Worm (Caenorhabditis elegans) whole organism, L4 larva: ENCODE data around the gene fbxb-112.

Experiments used
- F49E8.2 ChIP-seq: sonication (generic microtip); optimal IDR thresholded peaks from 2 replicates; lab custom pipeline; 2016; ENCODE audit warnings: missing compliant biosample characterization, mild to moderate bottlenecking, missing genetic modification characterization, borderline replicate concordance
- T26A8.4 ChIP-seq: fragments of 200-800 bp; sonication (Bioruptor generic); IDR thresholded peaks from 2 replicates; pipeline ENCODE4 v1.3.6; 2022; ENCODE audit warnings: missing genetic modification characterization, missing compliant biosample characterization
- Y105C5A.15 ChIP-seq: fragments of 200-800 bp; sonication (Bioruptor generic); IDR thresholded peaks from 2 replicates; pipeline ENCODE4 v1.3.6; 2022; ENCODE audit warnings: missing genetic modification characterization, missing compliant biosample characterization
- Y48G9A.11 ChIP-seq: fragments of 200-800 bp; sonication (Bioruptor generic); IDR thresholded peaks from 2 replicates; pipeline ENCODE4 v1.3.6; 2022; ENCODE audit warnings: missing genetic modification reagents, missing genetic modification characterization, missing compliant biosample characterization
- aha-1 ChIP-seq: fragments of 150-350 bp; peaks from one replicate; lab custom pipeline; 2014; ENCODE audit warnings: missing biosample characterization, missing genetic modification characterization
- ama-1 ChIP-seq: fragments of 150-350 bp; optimal IDR thresholded peaks from 2 replicates; lab custom pipeline; 2014; ENCODE audit warnings: inconsistent platforms, mixed read lengths
- attf-4 ChIP-seq: sonication (generic microtip); optimal IDR thresholded peaks from 3 replicates; lab custom pipeline; 2017; ENCODE audit warnings: missing biosample characterization, missing genetic modification characterization
- ceh-20 ChIP-seq: fragments of 200-800 bp; sonication (Bioruptor generic); IDR thresholded peaks from 2 replicates; pipeline ENCODE4 v1.3.6; 2022; ENCODE audit warnings: missing genetic modification reagents, missing genetic modification characterization, missing compliant biosample characterization
- ceh-28 ChIP-seq: fragments of 150-350 bp; optimal IDR thresholded peaks from 2 replicates; lab custom pipeline; 2014; ENCODE audit warnings: missing biosample characterization, missing genetic modification reagents, missing genetic modification characterization
- ceh-44 ChIP-seq: fragments of 200-800 bp; sonication (Bioruptor generic); IDR thresholded peaks from 2 replicates; pipeline ENCODE4 v1.3.6; 2022; ENCODE audit warnings: missing genetic modification reagents, missing genetic modification characterization, missing compliant biosample characterization
- ces-1 ChIP-seq: fragments of 150-350 bp; sonication (generic microtip); optimal IDR thresholded peaks from 4 replicates; lab custom pipeline; 2014; ENCODE audit warnings: missing biosample characterization, missing genetic modification reagents, missing genetic modification characterization
- ctbp-1 ChIP-seq: fragments of 200-800 bp; sonication (Bioruptor generic); IDR thresholded peaks from 2 replicates; pipeline ENCODE4 v1.3.6; 2022; ENCODE audit warnings: missing genetic modification reagents, missing genetic modification characterization, missing compliant biosample characterization
- daf-16 ChIP-seq, 3 experiments: sonication (generic microtip); optimal IDR thresholded peaks; 2 replicates each; lab custom pipeline; 2016 to 2017; ENCODE audit warnings: missing genetic modification characterization in 3 of 3, missing genetic modification reagents in 3 of 3, mild to moderate bottlenecking in 2 of 3, missing compliant biosample characterization in 2 of 3, missing biosample characterization in 1 of 3, moderate library complexity in 1 of 3
- dmd-6 ChIP-seq: fragments of 200-800 bp; sonication (Bioruptor generic); IDR thresholded peaks from 2 replicates; pipeline ENCODE4 v1.3.6; 2022; ENCODE audit warnings: missing genetic modification reagents, missing genetic modification characterization, missing compliant biosample characterization
- dpl-1 ChIP-seq: fragments of 150-350 bp; optimal IDR thresholded peaks from 2 replicates; lab custom pipeline; 2014; ENCODE audit warnings: missing biosample characterization, missing genetic modification reagents, missing genetic modification characterization
- dve-1 ChIP-seq: sonication (generic microtip); optimal IDR thresholded peaks from 2 replicates; lab custom pipeline; 2017; ENCODE audit warnings: antibody characterized with exemption, mild to moderate bottlenecking, missing genetic modification characterization, missing compliant biosample characterization; ENCODE audit not compliant: insufficient read depth
- fkh-10 ChIP-seq: fragments of 150-350 bp; optimal IDR thresholded peaks from 2 replicates; lab custom pipeline; 2014; ENCODE audit warnings: missing biosample characterization, missing genetic modification reagents, missing genetic modification characterization
- fos-1 ChIP-seq: fragments of 150-350 bp; optimal IDR thresholded peaks from 2 replicates; lab custom pipeline; 2014; ENCODE audit warnings: missing biosample characterization, missing genetic modification characterization
- gei-8 ChIP-seq: fragments of 200-800 bp; sonication (Bioruptor generic); optimal IDR thresholded peaks from 2 replicates; lab custom pipeline; 2018; ENCODE audit warnings: mild to moderate bottlenecking, missing genetic modification characterization, missing compliant biosample characterization
- hlh-30 ChIP-seq: sonication (generic microtip); optimal IDR thresholded peaks from 2 replicates; lab custom pipeline; 2017; ENCODE audit warnings: antibody characterized with exemption, mild to moderate bottlenecking, missing genetic modification characterization, missing compliant biosample characterization; ENCODE audit not compliant: insufficient read depth
- lin-29 ChIP-seq: fragments of 200-800 bp; sonication (Bioruptor generic); IDR thresholded peaks from 2 replicates; pipeline ENCODE4 v1.3.6; 2022; ENCODE audit warnings: missing genetic modification reagents, missing genetic modification characterization, missing compliant biosample characterization
- lin-38 ChIP-seq: fragments of 200-800 bp; sonication (Bioruptor generic); IDR thresholded peaks from 2 replicates; pipeline ENCODE4 v1.3.6; 2022; ENCODE audit warnings: missing genetic modification reagents, missing genetic modification characterization, missing compliant biosample characterization
- lsy-2 ChIP-seq, 2 experiments: fragments of 150-350 bp in 1 of 2; sonication (generic microtip) in 1 of 2; optimal IDR thresholded peaks; 2 replicates each; lab custom pipeline; 2014 to 2017; ENCODE audit warnings: missing biosample characterization in 2 of 2, missing genetic modification characterization in 2 of 2
- mdl-1 ChIP-seq, 2 experiments: fragments of 150-350 bp in 1 of 2; sonication (generic microtip) in 1 of 2; optimal IDR thresholded peaks; 2 replicates each; lab custom pipeline; 2014 to 2017; ENCODE audit warnings: missing biosample characterization in 2 of 2, missing genetic modification characterization in 2 of 2
- mes-2 ChIP-seq: sonication (generic microtip); optimal IDR thresholded peaks from 2 replicates; lab custom pipeline; 2016; ENCODE audit warnings: missing genotype, mild to moderate bottlenecking, missing genetic modification characterization, missing compliant biosample characterization; ENCODE audit not compliant: poor library complexity, severe bottlenecking
- mxl-3 ChIP-seq: fragments of 200-800 bp; sonication (Bioruptor generic); optimal IDR thresholded peaks from 2 replicates; lab custom pipeline; 2018; ENCODE audit warnings: mild to moderate bottlenecking, missing genetic modification characterization, missing compliant biosample characterization
- nhr-111 ChIP-seq: fragments of 200-800 bp; sonication (Bioruptor generic); optimal IDR thresholded peaks from 2 replicates; lab custom pipeline; 2018; ENCODE audit warnings: mild to moderate bottlenecking, missing genetic modification characterization, missing compliant biosample characterization
- nhr-237 ChIP-seq: sonication (generic microtip); optimal IDR thresholded peaks from 2 replicates; lab custom pipeline; 2017; ENCODE audit warnings: missing biosample characterization, missing genetic modification characterization
- nhr-77 ChIP-seq: fragments of 150-350 bp; optimal IDR thresholded peaks from 2 replicates; lab custom pipeline; 2014; ENCODE audit warnings: missing biosample characterization, missing genetic modification characterization
- rbr-2 ChIP-seq: sonication (generic microtip); optimal IDR thresholded peaks from 2 replicates; lab custom pipeline; 2016; ENCODE audit warnings: missing genotype, missing genetic modification characterization, missing compliant biosample characterization
- saeg-2 ChIP-seq: fragments of 200-800 bp; sonication (Bioruptor generic); IDR thresholded peaks from 2 replicates; pipeline ENCODE4 v1.3.6; 2022; ENCODE audit warnings: missing genetic modification reagents, missing genetic modification characterization, missing compliant biosample characterization
- set-16 ChIP-seq: fragments of 200-800 bp; sonication (Bioruptor generic); IDR thresholded peaks from 2 replicates; pipeline ENCODE4 v1.3.6; 2022; ENCODE audit warnings: missing genetic modification reagents, missing genetic modification characterization, missing compliant biosample characterization
- snpc-1.2 ChIP-seq: fragments of 200-800 bp; sonication (Bioruptor generic); IDR thresholded peaks from 2 replicates; pipeline ENCODE4 v1.3.6; 2022; ENCODE audit warnings: missing genetic modification reagents, missing genetic modification characterization, missing compliant biosample characterization
- snpc-4 ChIP-seq: fragments of 150-350 bp; optimal IDR thresholded peaks from 2 replicates; lab custom pipeline; 2014; ENCODE audit warnings: missing biosample characterization, missing genetic modification characterization
- tra-1 ChIP-seq: fragments of 200-800 bp; sonication (Bioruptor generic); IDR thresholded peaks from 2 replicates; pipeline ENCODE4 v1.3.6; 2022; ENCODE audit warnings: missing genetic modification reagents, missing genetic modification characterization, missing compliant biosample characterization
- unc-130 ChIP-seq: sonication (generic microtip); optimal IDR thresholded peaks from 2 replicates; lab custom pipeline; 2016; ENCODE audit warnings: missing genetic modification reagents, missing genetic modification characterization, missing compliant biosample characterization
- vab-7 ChIP-seq: fragments of 200-800 bp; sonication (Bioruptor generic); IDR thresholded peaks from 2 replicates; pipeline ENCODE4 v1.3.6; 2022; ENCODE audit warnings: missing genetic modification reagents, missing genetic modification characterization, missing compliant biosample characterization
- zfp-2 ChIP-seq: sonication (generic microtip); optimal IDR thresholded peaks from 2 replicates; lab custom pipeline; 2016; ENCODE audit warnings: mild to moderate bottlenecking, missing genetic modification characterization, missing compliant biosample characterization
- zfp-3 ChIP-seq: fragments of 200-800 bp; sonication (Bioruptor generic); conservative IDR thresholded peaks from 2 replicates; pipeline ENCODE4 v1.3.6; 2022; ENCODE audit warnings: missing genetic modification reagents, missing genetic modification characterization, missing compliant biosample characterization
- zip-2 ChIP-seq: fragments of 150-350 bp; optimal IDR thresholded peaks from 2 replicates; lab custom pipeline; 2014; ENCODE audit warnings: missing biosample characterization, missing genetic modification characterization
- ztf-11 ChIP-seq: fragments of 150-350 bp; optimal IDR thresholded peaks from 2 replicates; lab custom pipeline; 2014; ENCODE audit warnings: missing biosample characterization, missing genetic modification characterization

fbxb-112 gene

DNA sequence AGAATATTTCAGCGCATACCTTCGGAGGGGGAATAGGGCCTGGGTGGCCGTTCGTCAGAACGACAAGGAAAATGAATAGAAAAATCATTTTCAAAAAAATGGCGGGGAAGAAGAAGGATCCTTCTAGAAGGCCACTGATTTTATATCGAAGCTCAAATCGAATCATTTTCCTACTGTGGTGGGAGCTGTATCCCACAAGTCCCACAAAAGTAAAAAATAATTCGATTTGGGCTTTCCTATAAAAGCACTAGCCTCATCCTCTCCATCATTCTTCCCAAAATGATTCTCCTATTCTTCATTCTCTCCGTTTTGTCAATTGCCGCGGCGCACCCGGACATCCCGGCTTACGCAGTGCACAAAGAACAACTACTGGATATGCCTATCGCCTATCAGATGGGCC lies 32.7 kb upstream of the fbxb-112 start, which contains the start of the genes C16C8.26 and C16C8.19:
C16C8.26 (minus strand) TSS at position 101 of the 400 bp plus-strand sequence.
C16C8.19 (plus strand) TSS at position 279 of the 400 bp plus-strand sequence.
- no peak for TF ChIP-seq nhr-111 (GFP tag; lab: Kevin White, UChicago)

DNA sequence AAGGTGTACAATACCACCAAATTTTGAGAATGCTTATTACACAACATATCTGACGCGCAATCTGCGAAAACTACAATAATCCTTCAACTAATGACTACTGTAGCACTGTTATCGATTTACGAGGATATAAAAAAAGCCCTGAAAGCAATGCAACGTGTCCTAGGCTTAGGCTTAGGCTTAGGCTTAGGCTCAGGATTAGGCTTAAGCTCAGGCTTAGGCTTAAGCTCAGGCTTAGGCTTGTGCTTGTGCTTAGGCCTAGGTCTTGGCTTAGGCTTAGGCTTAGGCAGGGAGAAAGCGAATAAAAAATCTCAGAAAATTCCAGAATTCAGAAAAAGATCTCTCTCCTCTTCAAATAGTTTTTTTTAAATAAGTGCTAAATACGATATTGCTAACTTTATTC lies 31.7 kb upstream of the fbxb-112 start:
- no peak for TF ChIP-seq fkh-10
- no peak for TF ChIP-seq rbr-2 (tag; lab: Kevin White, UChicago)
- TF ChIP-seq ces-1 (GFP tag; lab: Kevin White, UChicago): no peak
- no peak for TF ChIP-seq Y48G9A.11
- no peak for TF ChIP-seq fos-1 (tag; lab: Kevin White, UChicago)
- TF ChIP-seq vab-7: no peak
- no peak for TF ChIP-seq mes-2 (tag; lab: Kevin White, UChicago)
- no peak for TF ChIP-seq zfp-2 (tag; lab: Kevin White, UChicago)
- TF ChIP-seq hlh-30: no peak
- no peak for TF ChIP-seq attf-4 (tag; lab: Kevin White, UChicago)
- TF ChIP-seq nhr-237 (tag; lab: Kevin White, UChicago): no peak
- TF ChIP-seq snpc-1.2 (GFP tag; lab: Robert Waterston, UW): no peak
- no peak for TF ChIP-seq tra-1
- no peak for TF ChIP-seq set-16 (GFP tag; lab: Robert Waterston, UW)
- TF ChIP-seq saeg-2 (GFP tag; lab: Robert Waterston, UW): no peak
- no peak for TF ChIP-seq nhr-77 (tag; lab: Kevin White, UChicago)
- no peak for TF ChIP-seq dpl-1 (GFP tag; lab: Kevin White, UChicago)
- TF ChIP-seq ztf-11: no peak

DNA sequence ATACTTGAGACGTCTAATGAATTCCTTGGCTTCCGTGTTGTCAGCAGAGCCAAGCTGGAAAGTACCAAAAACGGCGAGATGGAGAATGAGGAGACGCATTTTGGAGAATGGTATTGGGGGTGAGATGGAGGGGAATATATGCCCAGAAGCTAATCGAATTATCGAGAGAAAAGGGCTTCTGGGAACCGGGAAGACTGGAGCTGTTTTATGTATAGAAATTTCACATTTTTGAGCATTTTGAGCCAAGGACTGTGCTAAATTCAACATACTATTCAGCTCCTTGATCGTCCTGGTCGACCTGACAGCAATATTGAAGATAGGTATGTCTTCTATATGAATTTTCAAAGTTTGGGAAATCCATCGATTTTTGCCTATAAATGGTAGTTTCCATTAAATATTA lies 30.8 kb upstream of the fbxb-112 start, which contains the start of gene C16C8.7:
C16C8.7 (minus strand) TSS at position 101 of the 400 bp plus-strand sequence.
- TF ChIP-seq daf-16 (GFP tag; optimal IDR thresholded peaks at IDR 0.05; lab: Kevin White, UChicago): no peak
- no peak for TF ChIP-seq daf-16 (tag; optimal IDR thresholded peaks at IDR 0.05; lab: Kevin White, UChicago)
- no peak for TF ChIP-seq ceh-20
- TF ChIP-seq T26A8.4 (GFP tag; lab: Robert Waterston, UW): no peak
- TF ChIP-seq zip-2 (tag; lab: Kevin White, UChicago): no peak
- TF ChIP-seq mxl-3: no peak
- no peak for TF ChIP-seq ama-1 (lab: Kevin White, UChicago)
- TF ChIP-seq Y105C5A.15 (GFP tag; lab: Robert Waterston, UW): no peak
- TF ChIP-seq mes-2 (tag; lab: Kevin White, UChicago): no peak
- TF ChIP-seq unc-130: no peak
- no peak for TF ChIP-seq gei-8
- TF ChIP-seq dmd-6 (GFP tag; lab: Robert Waterston, UW): no peak
- no peak for TF ChIP-seq zfp-3 (GFP tag; lab: Robert Waterston, UW)
- TF ChIP-seq lin-29 (GFP tag; lab: Robert Waterston, UW): no peak
- TF ChIP-seq Y48G9A.11: no peak

DNA sequence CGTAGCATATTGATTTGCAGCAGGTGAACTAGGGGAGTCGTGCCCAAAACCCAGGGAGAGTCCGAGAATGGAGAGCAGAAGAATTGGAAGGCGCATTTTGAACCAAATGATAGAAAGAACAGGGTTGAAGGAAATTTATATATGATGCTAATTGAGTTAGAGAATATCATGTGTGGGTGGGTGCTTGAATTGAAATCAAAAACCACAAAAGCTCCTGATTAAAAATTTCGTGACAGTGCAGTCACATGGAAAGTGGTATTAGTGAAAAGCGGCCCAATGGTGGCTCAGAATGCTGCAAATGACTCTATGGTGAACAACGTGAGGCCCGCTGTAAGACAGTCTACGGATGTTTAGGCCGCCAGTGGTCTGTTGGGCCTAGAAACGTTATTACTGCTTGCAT lies 29.3 kb upstream of the fbxb-112 start, which contains the start of gene C16C8.8:
C16C8.8 (minus strand) TSS at position 101 of the 400 bp plus-strand sequence.
- no peak for TF ChIP-seq ceh-44 (GFP tag; lab: Robert Waterston, UW)
- TF ChIP-seq nhr-237 (tag; lab: Kevin White, UChicago): no peak
- no peak for TF ChIP-seq ctbp-1
- no peak for TF ChIP-seq F49E8.2
- TF ChIP-seq hlh-30: no peak
- no peak for TF ChIP-seq lsy-2 (tag; optimal IDR thresholded peaks at IDR 0.05; lab: Kevin White, UChicago)
- TF ChIP-seq ces-1 (GFP tag; lab: Kevin White, UChicago): no peak
- TF ChIP-seq aha-1: no peak
- no peak for TF ChIP-seq mdl-1 (tag; optimal IDR thresholded peaks at IDR 0.05; lab: Kevin White, UChicago)
- no peak for TF ChIP-seq ceh-28
- TF ChIP-seq dve-1 (tag; lab: Kevin White, UChicago): no peak
- no peak for TF ChIP-seq snpc-4 (tag; lab: Kevin White, UChicago)
- no peak for TF ChIP-seq lin-38 (GFP tag; lab: Robert Waterston, UW)
- TF ChIP-seq zfp-3 (GFP tag; lab: Robert Waterston, UW): no peak
